Worm (Caenorhabditis elegans) whole organism, L2 larva: Measurements from ENCODE around the gene pink-1.

Experiments
- C34F6.9 ChIP-seq: fragments of 150-350 bp; optimal IDR thresholded peaks from 2 replicates; lab custom pipeline; 2014; ENCODE audit warnings: missing biosample characterization, missing genetic modification characterization
- F13H6.1 ChIP-seq: sonication (generic microtip); optimal IDR thresholded peaks from 2 replicates; lab custom pipeline; 2016; ENCODE audit warnings: missing genetic modification characterization, missing compliant biosample characterization
- Y55F3AM.14 ChIP-seq: fragments of 200-800 bp; sonication (Bioruptor generic); optimal IDR thresholded peaks from 2 replicates; lab custom pipeline; 2018; ENCODE audit warnings: mild to moderate bottlenecking, missing genetic modification characterization, missing compliant biosample characterization
- ZK546.5 ChIP-seq: sonication (generic microtip); optimal IDR thresholded peaks from 2 replicates; lab custom pipeline; 2017; ENCODE audit warnings: missing biosample characterization, missing genetic modification characterization
- alr-1 ChIP-seq: fragments of 150-350 bp; optimal IDR thresholded peaks from 2 replicates; lab custom pipeline; 2014; ENCODE audit warnings: missing biosample characterization, missing genetic modification characterization
- ama-1 ChIP-seq: fragments of 150-350 bp; optimal IDR thresholded peaks from 2 replicates; lab custom pipeline; 2018; ENCODE audit warnings: inconsistent platforms
- blmp-1 ChIP-seq: sonication (generic microtip); optimal IDR thresholded peaks from 2 replicates; lab custom pipeline; 2017; ENCODE audit warnings: missing genetic modification characterization, mild to moderate bottlenecking, missing compliant biosample characterization, antibody characterized with exemption, moderate library complexity; ENCODE audit not compliant: insufficient read depth
- ceh-16 ChIP-seq: fragments of 150-350 bp; optimal IDR thresholded peaks from 2 replicates; lab custom pipeline; 2014; ENCODE audit warnings: missing biosample characterization, missing genetic modification characterization
- ceh-82 ChIP-seq: fragments of 150-350 bp; optimal IDR thresholded peaks from 2 replicates; lab custom pipeline; 2014; ENCODE audit warnings: missing biosample characterization, missing genetic modification characterization
- crh-2 ChIP-seq: sonication (generic microtip); optimal IDR thresholded peaks from 2 replicates; lab custom pipeline; 2017; ENCODE audit warnings: missing biosample characterization, missing genetic modification characterization
- dmd-4 ChIP-seq: sonication (generic microtip); optimal IDR thresholded peaks from 2 replicates; lab custom pipeline; 2017; ENCODE audit warnings: missing biosample characterization, missing genetic modification characterization
- egl-27 ChIP-seq: sonication (generic microtip); optimal IDR thresholded peaks from 3 replicates; lab custom pipeline; 2017; ENCODE audit warnings: missing biosample characterization, missing genetic modification reagents, missing genetic modification characterization
- elt-1 ChIP-seq: fragments of 150-350 bp; optimal IDR thresholded peaks from 2 replicates; lab custom pipeline; 2014; ENCODE audit warnings: missing biosample characterization, missing genetic modification characterization
- elt-3 ChIP-seq: sonication (generic microtip); optimal IDR thresholded peaks from 2 replicates; lab custom pipeline; 2017; ENCODE audit warnings: missing biosample characterization, missing genetic modification characterization
- fos-1 ChIP-seq: fragments of 150-350 bp; optimal IDR thresholded peaks from 2 replicates; lab custom pipeline; 2014; ENCODE audit warnings: missing biosample characterization, missing genetic modification characterization
- lin-11 ChIP-seq: fragments of 150-350 bp; sonication (generic microtip); optimal IDR thresholded peaks from 2 replicates; lab custom pipeline; 2014; ENCODE audit warnings: missing biosample characterization, missing genetic modification characterization, inconsistent platforms, mixed read lengths
- lin-13 ChIP-seq: fragments of 150-350 bp; optimal IDR thresholded peaks from 2 replicates; lab custom pipeline; 2014; ENCODE audit warnings: missing biosample characterization, missing genetic modification reagents, missing genetic modification characterization
- lin-39 ChIP-seq: fragments of 150-350 bp; optimal IDR thresholded peaks from 2 replicates; lab custom pipeline; 2014; ENCODE audit warnings: missing biosample characterization, missing genetic modification reagents, missing genetic modification characterization
- lsy-2 ChIP-seq, 2 experiments: fragments of 150-350 bp in 1 of 2; sonication (generic microtip) in 1 of 2; optimal IDR thresholded peaks; 2 replicates each; lab custom pipeline; 2014 to 2017; ENCODE audit warnings: missing biosample characterization in 2 of 2, missing genetic modification characterization in 2 of 2
- mbf-1 ChIP-seq: sonication (generic microtip); optimal IDR thresholded peaks from 2 replicates; lab custom pipeline; 2017; ENCODE audit warnings: missing biosample characterization, missing genetic modification characterization
- mdl-1 ChIP-seq, 2 experiments: fragments of 150-350 bp in 1 of 2; sonication (generic microtip) in 1 of 2; optimal IDR thresholded peaks; 2 replicates each; lab custom pipeline; 2017; ENCODE audit warnings: missing biosample characterization in 2 of 2, missing genetic modification characterization in 2 of 2
- nhr-10 ChIP-seq: sonication (generic microtip); optimal IDR thresholded peaks from 2 replicates; lab custom pipeline; 2017; ENCODE audit warnings: missing biosample characterization, missing genetic modification characterization
- nhr-11 ChIP-seq: fragments of 150-350 bp; optimal IDR thresholded peaks from 2 replicates; lab custom pipeline; 2014; ENCODE audit warnings: missing biosample characterization, missing genetic modification characterization
- nhr-129 ChIP-seq: fragments of 150-350 bp; optimal IDR thresholded peaks from 2 replicates; lab custom pipeline; 2014; ENCODE audit warnings: missing biosample characterization, missing genetic modification characterization
- nhr-23 ChIP-seq: fragments of 150-350 bp; optimal IDR thresholded peaks from 2 replicates; lab custom pipeline; 2014; ENCODE audit warnings: missing biosample characterization, missing genetic modification reagents, missing genetic modification characterization
- nhr-237 ChIP-seq: fragments of 150-350 bp; optimal IDR thresholded peaks from 2 replicates; lab custom pipeline; 2014; ENCODE audit warnings: missing biosample characterization, missing genetic modification characterization
- nhr-25 ChIP-seq: fragments of 150-350 bp; sonication (generic microtip); optimal IDR thresholded peaks from 3 replicates; lab custom pipeline; 2014; ENCODE audit warnings: missing biosample characterization, missing genetic modification characterization
- nhr-6 ChIP-seq: fragments of 150-350 bp; optimal IDR thresholded peaks from 2 replicates; lab custom pipeline; 2014; ENCODE audit warnings: missing biosample characterization, missing genetic modification characterization
- nhr-77 ChIP-seq: fragments of 150-350 bp; optimal IDR thresholded peaks from 2 replicates; lab custom pipeline; 2014; ENCODE audit warnings: missing biosample characterization, missing genetic modification characterization
- skn-1 ChIP-seq: sonication (generic microtip); optimal IDR thresholded peaks from 2 replicates; lab custom pipeline; 2017; ENCODE audit warnings: missing biosample characterization, missing genetic modification characterization
- sma-3 ChIP-seq: sonication (generic microtip); optimal IDR thresholded peaks from 2 replicates; lab custom pipeline; 2016; ENCODE audit warnings: missing genetic modification reagents, missing genetic modification characterization, missing compliant biosample characterization
- sma-9 ChIP-seq, 2 experiments: fragments of 150-350 bp in 1 of 2; sonication (generic microtip) in 1 of 2; optimal IDR thresholded peaks; 2 replicates each; lab custom pipeline; 2014 to 2016; ENCODE audit warnings: missing genetic modification characterization in 2 of 2, mild to moderate bottlenecking in 1 of 2, missing biosample characterization in 1 of 2, missing compliant biosample characterization in 1 of 2, missing genetic modification reagents in 1 of 2, moderate library complexity in 1 of 2
- snpc-4 ChIP-seq: fragments of 150-350 bp; optimal IDR thresholded peaks from 2 replicates; lab custom pipeline; 2014; ENCODE audit warnings: missing biosample characterization, missing genetic modification characterization
- unc-39 ChIP-seq: fragments of 150-350 bp; optimal IDR thresholded peaks from 2 replicates; lab custom pipeline; 2014; ENCODE audit warnings: missing biosample characterization, missing genetic modification characterization
- unc-55 ChIP-seq: fragments of 150-350 bp; sonication (generic microtip); optimal IDR thresholded peaks from 3 replicates; lab custom pipeline; 2014; ENCODE audit warnings: missing biosample characterization, missing genetic modification reagents, missing genetic modification characterization
- unc-62 ChIP-seq: fragments of 150-350 bp; optimal IDR thresholded peaks from 2 replicates; lab custom pipeline; 2014; ENCODE audit warnings: missing biosample characterization, missing genetic modification reagents, missing genetic modification characterization
- zag-1 ChIP-seq: fragments of 150-350 bp; optimal IDR thresholded peaks from 2 replicates; lab custom pipeline; 2014; ENCODE audit warnings: missing biosample characterization, missing genetic modification characterization
- ztf-1 ChIP-seq: fragments of 200-800 bp; sonication (Bioruptor generic); conservative IDR thresholded peaks from 2 replicates; pipeline ENCODE4 v1.3.6; 2022; ENCODE audit warnings: missing genetic modification characterization, missing compliant biosample characterization
- ztf-11 ChIP-seq: sonication (generic microtip); optimal IDR thresholded peaks from 2 replicates; lab custom pipeline; 2017; ENCODE audit warnings: missing biosample characterization, missing genetic modification characterization
- ztf-4 ChIP-seq: fragments of 150-350 bp; optimal IDR thresholded peaks from 2 replicates; lab custom pipeline; 2014; ENCODE audit warnings: missing biosample characterization, missing genetic modification characterization

The pink-1 gene

ce11 chrII:5358137-5358745, 37.3 kb downstream of the pink-1 start, which contains the start of the genes F09E5.11 and bmy-1 (continued):
- no peak for TF ChIP-seq alr-1 (tag; lab: Kevin White, UChicago)
- TF ChIP-seq nhr-6 (tag; lab: Kevin White, UChicago): no peak
- TF ChIP-seq nhr-25 (tag; lab: Kevin White, UChicago): peak; percentile 53
- TF ChIP-seq zag-1: peak; percentile 72
- peak; percentile 81 for TF ChIP-seq crh-2
- TF ChIP-seq nhr-11: no peak
- peak; percentile 79 for TF ChIP-seq sma-9 (GFP tag; optimal IDR thresholded peaks at IDR 0.05; lab: Kevin White, UChicago)
- no peak for TF ChIP-seq sma-9 (tag; optimal IDR thresholded peaks at IDR 0.05; lab: Kevin White, UChicago)
- peak in 1 of 2 experiments; percentile 51 for TF ChIP-seq mdl-1 (tag; optimal IDR thresholded peaks at IDR 0.05; lab: Kevin White, UChicago)
- peak; percentile 41 for TF ChIP-seq skn-1
- TF ChIP-seq nhr-23: no peak
- TF ChIP-seq dmd-4 (tag; lab: Kevin White, UChicago): no peak
- peak; percentile 63 for TF ChIP-seq ztf-4 (tag; lab: Kevin White, UChicago)
- TF ChIP-seq unc-55: peak; percentile 94
- TF ChIP-seq elt-1 (tag; lab: Kevin White, UChicago): no peak
- no peak for TF ChIP-seq unc-39 (tag; lab: Kevin White, UChicago)
- no peak for TF ChIP-seq egl-27 (tag; lab: Kevin White, UChicago)
- TF ChIP-seq lsy-2 (tag; optimal IDR thresholded peaks at IDR 0.05; lab: Kevin White, UChicago): peak; percentile 59 to 85
- no peak for TF ChIP-seq ztf-11
- TF ChIP-seq lin-13 (GFP tag; lab: Kevin White, UChicago): peak; percentile 86
- no peak for TF ChIP-seq elt-3 (tag; lab: Kevin White, UChicago)
- peak; percentile 43 for TF ChIP-seq ceh-82 (tag; lab: Kevin White, UChicago)
- TF ChIP-seq lin-11 (tag; lab: Kevin White, UChicago): peak; percentile 89

- no peak for TF ChIP-seq lin-11 (tag; lab: Kevin White, UChicago)
- no peak for TF ChIP-seq mdl-1 (tag; optimal IDR thresholded peaks at IDR 0.05; lab: Kevin White, UChicago)
- no peak for TF ChIP-seq lin-39
- TF ChIP-seq egl-27 (tag; lab: Kevin White, UChicago): no peak
- TF ChIP-seq Y55F3AM.14 (GFP tag; lab: Kevin White, UChicago): no peak
- no peak for TF ChIP-seq C34F6.9 (tag; lab: Kevin White, UChicago)
- no peak for TF ChIP-seq nhr-10 (tag; lab: Kevin White, UChicago)
Observed at ce11 chrII:5355384-5355783, 40.1 kb downstream of the pink-1 start, which contains the start of gene srg-69. srg-69 (plus strand) TSS chrII:5355684.

- TF ChIP-seq ama-1 (no peak), lin-13 (GFP tag; lab: Kevin White, UChicago) (no peak), nhr-77 (tag; lab: Kevin White, UChicago) (no peak), ceh-82 (tag; lab: Kevin White, UChicago) (no peak), lin-39 (no peak), nhr-25 (tag; lab: Kevin White, UChicago) (no peak), mdl-1 (tag; optimal IDR thresholded peaks at IDR 0.05; lab: Kevin White, UChicago) (no peak), mbf-1 (tag; lab: Kevin White, UChicago) (no peak), elt-3 (tag; lab: Kevin White, UChicago) (no peak), blmp-1 (tag; lab: Kevin White, UChicago) (no peak), egl-27 (tag; lab: Kevin White, UChicago) (no peak), C34F6.9 (tag; lab: Kevin White, UChicago) (no peak), ztf-1 (GFP tag; lab: Robert Waterston, UW) (no peak), snpc-4 (no peak), sma-3 (peak; percentile 22), zag-1 (no peak), ZK546.5 (no peak), fos-1 (tag; lab: Kevin White, UChicago) (no peak), nhr-129 (tag; lab: Kevin White, UChicago) (no peak), Y55F3AM.14 (GFP tag; lab: Kevin White, UChicago) (peak; percentile 25), unc-62 (no peak), lsy-2 (tag; optimal IDR thresholded peaks at IDR 0.05; lab: Kevin White, UChicago) (peak in 1 of 2 experiments; percentile 22), ztf-4 (tag; lab: Kevin White, UChicago) (no peak), nhr-237 (tag; lab: Kevin White, UChicago) (no peak), sma-9 (GFP tag; optimal IDR thresholded peaks at IDR 0.05; lab: Kevin White, UChicago) (peak; percentile 17), sma-9 (tag; optimal IDR thresholded peaks at IDR 0.05; lab: Kevin White, UChicago) (no peak), alr-1 (tag; lab: Kevin White, UChicago) (no peak), F13H6.1 (tag; lab: Kevin White, UChicago) (no peak), ceh-16 (tag; lab: Kevin White, UChicago) (no peak), nhr-11 (no peak)
Observed at ce11 chrII:5353642-5354041, 41.9 kb downstream of the pink-1 start.
